Worm (Caenorhabditis elegans): ENCODE measurements around the gene F29B9.11.

DNA sequence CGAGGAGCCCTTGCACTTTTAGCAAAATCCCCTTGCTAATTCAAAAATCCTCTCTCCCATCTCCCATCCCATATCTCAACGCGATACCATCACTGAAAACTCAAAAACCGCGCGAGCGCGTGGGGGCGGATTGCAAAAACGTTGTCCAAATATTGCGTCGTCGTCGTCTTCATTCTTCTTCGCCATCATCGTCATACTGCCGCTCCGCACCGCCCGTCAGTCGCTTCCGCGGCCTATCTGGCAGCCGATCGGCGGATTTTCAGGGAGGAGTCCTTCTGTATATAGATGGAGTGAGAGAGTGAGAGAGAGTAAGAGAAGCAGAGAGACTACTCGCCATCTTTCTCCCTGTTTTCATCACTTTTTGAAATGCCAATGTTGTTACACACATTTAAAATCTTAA is 26.9 kb upstream of the F29B9.11 start:
- TF ChIP-seq lin-13 (GFP tag; optimal IDR thresholded peaks at IDR 0.05) = no peak
- no peak for TF ChIP-seq ama-1 (optimal IDR thresholded peaks at IDR 0.05)
- TF ChIP-seq T20F7.1 (GFP tag; optimal IDR thresholded peaks at IDR 0.05) = no peak
- no peak for TF ChIP-seq dve-1 (tag; optimal IDR thresholded peaks at IDR 0.05; ENCODE audit: insufficient read depth)
- TF ChIP-seq nhr-76 (tag; optimal IDR thresholded peaks at IDR 0.05) = no peak
- TF ChIP-seq lin-15B (tag; optimal IDR thresholded peaks at IDR 0.05) = no peak

Measured in whole organism, L4 larva.